Worm (Caenorhabditis elegans) whole organism, L4 larva: ENCODE measurements around the gene nlp-78.

Experiments used
- F44E2.7 ChIP-seq: fragments of 200-800 bp; sonication (Bioruptor generic); IDR thresholded peaks from 2 replicates; pipeline ENCODE4 v2.1.2; 2022; ENCODE audit warnings: missing genetic modification characterization, missing compliant biosample characterization
- T20F7.1 ChIP-seq: fragments of 200-800 bp; sonication (Bioruptor generic); optimal IDR thresholded peaks from 2 replicates; lab custom pipeline; 2018; ENCODE audit warnings: mild to moderate bottlenecking, missing genetic modification characterization, missing compliant biosample characterization
- Y75B8A.6 ChIP-seq: fragments of 200-800 bp; sonication (Bioruptor generic); IDR thresholded peaks from 2 replicates; pipeline ENCODE4 v1.3.6; 2022; ENCODE audit warnings: missing genetic modification reagents, missing genetic modification characterization, missing compliant biosample characterization
- ZK546.5 ChIP-seq, 2 experiments: sonication (generic microtip); optimal IDR thresholded peaks; 2 replicates each; lab custom pipeline; 2017; ENCODE audit warnings: missing biosample characterization in 2 of 2, missing genetic modification characterization in 2 of 2
- aha-1 ChIP-seq: fragments of 150-350 bp; peaks from one replicate; lab custom pipeline; 2014; ENCODE audit warnings: missing biosample characterization, missing genetic modification characterization
- arid-1 ChIP-seq: fragments of 200-800 bp; sonication (Bioruptor generic); conservative IDR thresholded peaks from 2 replicates; pipeline ENCODE4 v1.3.6; 2022; ENCODE audit warnings: missing genetic modification reagents, missing genetic modification characterization, missing compliant biosample characterization
- ces-1 ChIP-seq: fragments of 150-350 bp; sonication (generic microtip); optimal IDR thresholded peaks from 4 replicates; lab custom pipeline; 2014; ENCODE audit warnings: missing biosample characterization, missing genetic modification reagents, missing genetic modification characterization
- daf-16 ChIP-seq, 3 experiments: sonication (generic microtip); optimal IDR thresholded peaks; 2 replicates each; lab custom pipeline; 2016 to 2017; ENCODE audit warnings: missing genetic modification characterization in 3 of 3, missing genetic modification reagents in 3 of 3, mild to moderate bottlenecking in 2 of 3, missing compliant biosample characterization in 2 of 3, missing biosample characterization in 1 of 3, moderate library complexity in 1 of 3
- daf-19 ChIP-seq: fragments of 200-800 bp; sonication (Bioruptor generic); conservative IDR thresholded peaks from 2 replicates; pipeline ENCODE4 v1.3.6; 2022; ENCODE audit warnings: missing genetic modification characterization, missing compliant biosample characterization
- daf-8 ChIP-seq: fragments of 200-800 bp; sonication (Bioruptor generic); IDR thresholded peaks from 2 replicates; pipeline ENCODE4 v1.3.6; 2022; ENCODE audit warnings: missing genetic modification characterization, missing compliant biosample characterization
- dmd-6 ChIP-seq: fragments of 200-800 bp; sonication (Bioruptor generic); IDR thresholded peaks from 2 replicates; pipeline ENCODE4 v1.3.6; 2022; ENCODE audit warnings: missing genetic modification reagents, missing genetic modification characterization, missing compliant biosample characterization
- dmd-9 ChIP-seq: fragments of 200-800 bp; sonication (Bioruptor generic); IDR thresholded peaks from 2 replicates; pipeline ENCODE4 v1.3.6; 2022; ENCODE audit warnings: missing genetic modification reagents, missing genetic modification characterization, missing compliant biosample characterization
- dve-1 ChIP-seq: sonication (generic microtip); optimal IDR thresholded peaks from 2 replicates; lab custom pipeline; 2017; ENCODE audit warnings: antibody characterized with exemption, mild to moderate bottlenecking, missing genetic modification characterization, missing compliant biosample characterization; ENCODE audit not compliant: insufficient read depth
- egl-43 ChIP-seq: fragments of 200-800 bp; sonication (Bioruptor generic); IDR thresholded peaks from 2 replicates; pipeline ENCODE4 v1.3.6; 2022; ENCODE audit warnings: missing genetic modification reagents, missing genetic modification characterization, missing compliant biosample characterization
- fos-1 ChIP-seq: fragments of 150-350 bp; optimal IDR thresholded peaks from 2 replicates; lab custom pipeline; 2014; ENCODE audit warnings: missing biosample characterization, missing genetic modification characterization
- hif-1 ChIP-seq, 2 experiments: sonication (generic microtip); optimal IDR thresholded peaks; 2 replicates each; lab custom pipeline; 2016 to 2017; ENCODE audit warnings: missing compliant biosample characterization in 2 of 2, missing genetic modification characterization in 2 of 2, missing genetic modification reagents in 2 of 2, missing genotype in 2 of 2, mild to moderate bottlenecking in 1 of 2
- hlh-11 ChIP-seq: fragments of 200-800 bp; sonication (Bioruptor generic); optimal IDR thresholded peaks from 2 replicates; lab custom pipeline; 2018; ENCODE audit warnings: mild to moderate bottlenecking, missing genetic modification characterization, missing compliant biosample characterization
- jun-1 ChIP-seq: fragments of 150-350 bp; optimal IDR thresholded peaks from 2 replicates; lab custom pipeline; 2014; ENCODE audit warnings: missing biosample characterization, missing genetic modification reagents, missing genetic modification characterization
- lin-1 ChIP-seq: fragments of 200-800 bp; sonication (Bioruptor generic); IDR thresholded peaks from 2 replicates; pipeline ENCODE4 v1.3.6; 2022; ENCODE audit warnings: missing genetic modification reagents, missing genetic modification characterization, missing compliant biosample characterization
- lin-38 ChIP-seq: fragments of 200-800 bp; sonication (Bioruptor generic); IDR thresholded peaks from 2 replicates; pipeline ENCODE4 v1.3.6; 2022; ENCODE audit warnings: missing genetic modification reagents, missing genetic modification characterization, missing compliant biosample characterization
- lsy-2 ChIP-seq, 2 experiments: fragments of 150-350 bp in 1 of 2; sonication (generic microtip) in 1 of 2; optimal IDR thresholded peaks; 2 replicates each; lab custom pipeline; 2014 to 2017; ENCODE audit warnings: missing biosample characterization in 2 of 2, missing genetic modification characterization in 2 of 2
- mes-2 ChIP-seq: sonication (generic microtip); optimal IDR thresholded peaks from 2 replicates; lab custom pipeline; 2016; ENCODE audit warnings: missing genotype, mild to moderate bottlenecking, missing genetic modification characterization, missing compliant biosample characterization; ENCODE audit not compliant: poor library complexity, severe bottlenecking
- nhr-48 ChIP-seq: sonication (generic microtip); optimal IDR thresholded peaks from 2 replicates; lab custom pipeline; 2016; ENCODE audit warnings: mild to moderate bottlenecking, missing genetic modification characterization, missing compliant biosample characterization
- nhr-6 ChIP-seq: fragments of 150-350 bp; optimal IDR thresholded peaks from 2 replicates; lab custom pipeline; 2014; ENCODE audit warnings: missing biosample characterization, missing genetic modification characterization
- nhr-77 ChIP-seq: fragments of 150-350 bp; optimal IDR thresholded peaks from 2 replicates; lab custom pipeline; 2014; ENCODE audit warnings: missing biosample characterization, missing genetic modification characterization
- pqm-1 ChIP-seq: sonication (generic microtip); optimal IDR thresholded peaks from 2 replicates; lab custom pipeline; 2017; ENCODE audit warnings: missing biosample characterization, missing genetic modification characterization
- saeg-2 ChIP-seq: fragments of 200-800 bp; sonication (Bioruptor generic); IDR thresholded peaks from 2 replicates; pipeline ENCODE4 v1.3.6; 2022; ENCODE audit warnings: missing genetic modification reagents, missing genetic modification characterization, missing compliant biosample characterization
- set-16 ChIP-seq: fragments of 200-800 bp; sonication (Bioruptor generic); IDR thresholded peaks from 2 replicates; pipeline ENCODE4 v1.3.6; 2022; ENCODE audit warnings: missing genetic modification reagents, missing genetic modification characterization, missing compliant biosample characterization
- snpc-1.2 ChIP-seq: fragments of 200-800 bp; sonication (Bioruptor generic); IDR thresholded peaks from 2 replicates; pipeline ENCODE4 v1.3.6; 2022; ENCODE audit warnings: missing genetic modification reagents, missing genetic modification characterization, missing compliant biosample characterization
- tra-1 ChIP-seq: fragments of 200-800 bp; sonication (Bioruptor generic); IDR thresholded peaks from 2 replicates; pipeline ENCODE4 v1.3.6; 2022; ENCODE audit warnings: missing genetic modification reagents, missing genetic modification characterization, missing compliant biosample characterization
- unc-39 ChIP-seq: sonication (generic microtip); optimal IDR thresholded peaks from 2 replicates; lab custom pipeline; 2017; ENCODE audit warnings: missing biosample characterization, missing genetic modification characterization
- zag-1 ChIP-seq: fragments of 150-350 bp; optimal IDR thresholded peaks from 2 replicates; lab custom pipeline; 2014; ENCODE audit warnings: missing biosample characterization, missing genetic modification characterization
- ztf-7 ChIP-seq: fragments of 150-350 bp; optimal IDR thresholded peaks from 2 replicates; lab custom pipeline; 2014; ENCODE audit warnings: missing biosample characterization, missing genetic modification characterization

nlp-78 gene

ce11 chrII:9161023-9161422 is 25.0 kb downstream of the nlp-78 start, which contains the start of gene rhy-1:
Gene rhy-1 (plus strand): TSS chrII:9161379.
- TF ChIP-seq dmd-6 (GFP tag; lab: Robert Waterston, UW): peak; percentile 42
- TF ChIP-seq nhr-48: peak; percentile 15
- peak; percentile 84 for TF ChIP-seq aha-1
- no peak for TF ChIP-seq ZK546.5 (tag; optimal IDR thresholded peaks at IDR 0.05; lab: Kevin White, UChicago)
- TF ChIP-seq daf-16 (GFP tag; optimal IDR thresholded peaks at IDR 0.05; lab: Kevin White, UChicago): no peak
- no peak for TF ChIP-seq daf-16 (tag; optimal IDR thresholded peaks at IDR 0.05; lab: Kevin White, UChicago)

DNA sequence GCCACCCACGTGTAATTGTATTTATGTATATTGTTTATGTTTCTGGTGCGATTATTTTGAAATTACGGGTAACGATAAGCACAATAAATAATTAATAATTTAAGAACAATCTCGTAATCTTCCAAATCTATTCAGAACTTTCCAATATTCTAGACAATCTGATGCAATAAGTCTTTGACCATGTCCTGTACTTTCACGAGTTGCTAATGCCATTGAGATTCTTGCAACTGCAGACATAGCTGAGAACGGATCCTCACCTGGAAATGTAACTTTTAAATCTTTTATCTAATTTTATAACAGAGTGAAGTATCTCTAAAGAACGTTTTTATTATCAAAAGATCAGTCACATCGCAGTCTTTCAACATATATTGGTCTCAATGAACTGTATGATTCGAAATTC is 27.4 kb downstream of the nlp-78 start:
- TF ChIP-seq pqm-1 (tag; lab: Kevin White, UChicago): no peak
- TF ChIP-seq lin-38 (GFP tag; lab: Robert Waterston, UW): 0 out of 2 replicates have a peak, but pooled peaks have one; percentile 8
- TF ChIP-seq zag-1: no peak
- peak in 1 of 2 experiments; percentile 38 for TF ChIP-seq hif-1 (tag; optimal IDR thresholded peaks at IDR 0.05; lab: Kevin White, UChicago)

ce11 chrII:9165762-9166460 is 29.9 kb downstream of the nlp-78 start, which contains the start of gene W07A12.8:
Gene W07A12.8 (minus strand): TSS chrII:9165812.
- no peak for TF ChIP-seq dmd-9
- TF ChIP-seq nhr-48: peak; percentile 34
- no peak for TF ChIP-seq egl-43 (GFP tag; lab: Robert Waterston, UW)
- TF ChIP-seq pqm-1 (tag; lab: Kevin White, UChicago): peak; percentile 55
- TF ChIP-seq tra-1 (GFP tag; lab: Robert Waterston, UW): 0 out of 2 replicates have a peak, but pooled peaks have one; percentile 60
- TF ChIP-seq ZK546.5 (tag; optimal IDR thresholded peaks at IDR 0.05; lab: Kevin White, UChicago): no peak
- no peak for TF ChIP-seq daf-19
- no peak for TF ChIP-seq arid-1 (GFP tag; lab: Robert Waterston, UW)
- no peak for TF ChIP-seq set-16 (GFP tag; lab: Robert Waterston, UW)
- TF ChIP-seq dmd-6 (GFP tag; lab: Robert Waterston, UW): peak; percentile 91; the same call in 1 of the 2 replicates
- peak; percentile 52; the same call in 1 of the 2 replicates for TF ChIP-seq lin-1 (GFP tag; lab: Robert Waterston, UW)
- TF ChIP-seq jun-1: no peak
- TF ChIP-seq daf-16 (GFP tag; optimal IDR thresholded peaks at IDR 0.05; lab: Kevin White, UChicago): no peak
- peak; percentile 66 for TF ChIP-seq daf-16 (tag; optimal IDR thresholded peaks at IDR 0.05; lab: Kevin White, UChicago)
- TF ChIP-seq hlh-11: peak; percentile 32
- TF ChIP-seq lin-38 (GFP tag; lab: Robert Waterston, UW): no peak
- TF ChIP-seq dve-1 (tag; lab: Kevin White, UChicago): peak; percentile 12

DNA sequence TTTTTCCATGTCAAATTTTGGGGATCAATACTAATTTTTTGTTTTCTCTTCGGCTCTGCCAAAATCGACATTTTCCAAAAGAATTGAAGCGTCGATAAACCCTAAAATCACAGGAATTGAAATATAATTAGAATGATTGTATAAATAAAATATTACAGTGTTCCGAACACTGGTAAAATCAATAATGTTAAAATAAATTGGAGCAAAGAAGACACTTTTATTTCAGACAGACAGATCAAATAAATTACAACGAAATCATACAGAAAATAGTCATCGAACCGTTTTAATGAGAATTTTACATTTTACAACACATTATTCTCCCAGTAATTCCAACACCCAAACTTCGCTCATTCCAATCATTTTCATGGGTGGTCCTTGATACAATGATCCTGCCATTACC is 31.8 kb downstream of the nlp-78 start, which contains the start of gene T23G7.3:
TSS of gene T23G7.3 (minus strand) at position 101 of the 400 bp plus-strand sequence.
- no peak for TF ChIP-seq unc-39
- TF ChIP-seq daf-8: no peak
- TF ChIP-seq lin-1 (GFP tag; lab: Robert Waterston, UW): no peak
- no peak for TF ChIP-seq ces-1
- no peak for TF ChIP-seq Y75B8A.6 (GFP tag; lab: Robert Waterston, UW)
- no peak for TF ChIP-seq saeg-2 (GFP tag; lab: Robert Waterston, UW)
- TF ChIP-seq fos-1 (tag; lab: Kevin White, UChicago): no peak

ce11 chrII:9169450-9169960 is 33.5 kb downstream of the nlp-78 start, which contains the start of gene dpl-1:
Gene dpl-1 (plus strand): TSS chrII:9169910.
- TF ChIP-seq F44E2.7: no peak
- TF ChIP-seq snpc-1.2 (GFP tag; lab: Robert Waterston, UW): no peak
- TF ChIP-seq T20F7.1: peak; percentile 96
- 0 out of 2 replicates have a peak, but pooled peaks have one; percentile 24 for TF ChIP-seq lin-38 (GFP tag; lab: Robert Waterston, UW)
- peak; percentile 22 for TF ChIP-seq nhr-6
- TF ChIP-seq ztf-7 (tag; lab: Kevin White, UChicago): peak; percentile 21
- TF ChIP-seq mes-2 (tag; lab: Kevin White, UChicago): peak; percentile 68
- no peak for TF ChIP-seq daf-16 (GFP tag; optimal IDR thresholded peaks at IDR 0.05; lab: Kevin White, UChicago)
- TF ChIP-seq daf-16 (tag; optimal IDR thresholded peaks at IDR 0.05; lab: Kevin White, UChicago): peak; percentile 43
- peak in 1 of 2 experiments; percentile 68 for TF ChIP-seq lsy-2 (tag; optimal IDR thresholded peaks at IDR 0.05; lab: Kevin White, UChicago)
- TF ChIP-seq aha-1: peak; percentile 93
- peak in 1 of 2 experiments; percentile 2 for TF ChIP-seq hif-1 (tag; optimal IDR thresholded peaks at IDR 0.05; lab: Kevin White, UChicago)
- no peak for TF ChIP-seq nhr-77 (tag; lab: Kevin White, UChicago)
